Fruit fly (Drosophila melanogaster) ovary, adult (tissue): Measurements from ENCODE around the gene CG32445.

Experiments used
- CG17801 ChIP-seq: fragments of 200-800 bp; optimal IDR thresholded peaks from 2 replicates; lab custom pipeline; 2019; ENCODE audit warnings: missing biosample characterization, mild to moderate bottlenecking, missing genetic modification characterization, moderate library complexity; ENCODE audit not compliant: partially characterized antibody

Gene CG32445

dm6 chr3L:21645878-21646277, 6.7 kb downstream of the CG32445 start:
- no peak for TF ChIP-seq CG17801 (GFP tag; lab: Kevin White, UChicago)

DNA sequence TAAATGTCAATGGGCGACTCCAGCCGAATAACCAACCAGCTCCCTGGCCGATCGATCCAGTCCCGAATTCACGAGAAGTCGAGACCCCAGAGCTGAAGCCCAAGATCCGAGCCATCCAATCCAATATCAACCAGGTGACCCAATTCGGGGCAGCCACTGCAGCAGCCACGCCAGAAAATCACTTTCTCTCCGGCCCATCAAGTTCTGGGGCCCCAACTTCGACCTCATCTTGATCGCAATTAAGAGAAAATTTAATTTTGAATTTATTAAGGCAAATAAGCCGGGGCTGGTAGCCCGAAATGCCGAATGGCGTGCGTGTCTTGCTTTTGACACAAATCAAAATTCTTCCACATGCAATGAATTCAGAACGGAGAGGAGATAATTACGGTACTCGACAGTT, 8.7 kb downstream of the CG32445 start:
- TF ChIP-seq CG17801 (GFP tag; lab: Kevin White, UChicago), result no peak

dm6 chr3L:21651412-21651811, 12.3 kb downstream of the CG32445 start:
- no peak for TF ChIP-seq CG17801 (GFP tag; lab: Kevin White, UChicago)

DNA sequence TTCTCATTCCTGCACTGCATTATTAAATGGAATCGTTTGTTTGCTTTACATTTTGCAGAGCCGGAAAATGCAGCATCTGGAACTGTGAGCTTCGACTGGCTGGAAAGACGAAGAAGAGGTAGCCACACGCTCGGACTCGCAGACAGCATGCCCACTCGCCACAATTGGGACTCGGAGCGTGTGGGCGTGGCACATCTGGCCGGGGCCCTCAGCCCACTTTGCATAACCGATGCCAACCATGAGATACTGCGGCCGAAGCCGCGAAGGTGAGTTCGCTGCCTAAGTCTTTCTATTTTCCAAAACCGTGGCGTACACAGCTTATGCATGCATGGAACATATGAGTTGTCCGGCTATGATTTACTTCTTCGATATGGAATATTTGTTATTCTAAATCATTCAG, 13.0 kb downstream of the CG32445 start:
- TF ChIP-seq CG17801 (GFP tag; lab: Kevin White, UChicago), result no peak

DNA sequence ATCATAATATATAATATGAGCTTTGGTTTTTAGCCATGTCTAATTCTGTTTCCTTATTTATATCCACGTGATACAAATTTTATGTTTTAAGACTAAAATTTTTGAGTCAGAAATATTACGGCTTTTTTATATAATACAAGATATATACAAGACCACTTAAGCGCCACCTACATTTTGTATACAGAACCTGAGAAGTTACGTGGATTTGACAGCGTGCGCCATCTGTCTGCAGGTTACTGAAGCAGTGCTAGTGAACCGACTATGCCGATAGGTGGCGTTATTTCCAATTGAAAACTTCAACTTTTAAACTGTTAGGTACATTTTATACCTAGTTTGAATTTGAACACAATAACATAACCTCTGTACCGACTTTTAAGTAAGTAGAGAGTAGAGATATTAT, 13.6 kb downstream of the CG32445 start:
- TF ChIP-seq CG17801 (GFP tag; lab: Kevin White, UChicago), result peak; percentile 13

DNA sequence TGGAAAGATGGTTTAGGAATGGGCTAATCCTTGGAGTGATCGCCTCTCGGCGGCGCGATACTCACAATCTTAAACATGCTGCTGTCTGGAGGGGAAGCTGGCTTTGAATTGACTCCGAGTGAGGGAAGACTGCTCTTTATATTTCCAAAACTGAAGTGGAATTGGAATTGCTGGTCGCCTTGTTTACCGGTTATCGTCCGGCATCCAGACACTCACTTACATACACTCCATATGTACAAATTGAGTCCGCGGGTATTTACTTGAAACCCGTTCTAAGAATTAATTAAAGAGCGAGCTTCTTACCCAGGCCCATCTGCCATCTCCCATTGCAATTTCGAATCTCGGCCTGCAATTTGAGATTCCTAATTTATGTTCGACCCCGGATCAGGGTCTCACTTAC, 27.7 kb downstream of the CG32445 start, which contains the start of gene Cpr78E:
TSS of gene Cpr78E (minus strand) at position 101 of the 400 bp plus-strand sequence.
- no peak for TF ChIP-seq CG17801 (GFP tag; lab: Kevin White, UChicago)

- TF ChIP-seq CG17801 (GFP tag; lab: Kevin White, UChicago), result no peak
These were observed 28.4 kb downstream of the CG32445 start for dm6 chr3L:21667530-21667929.

DNA sequence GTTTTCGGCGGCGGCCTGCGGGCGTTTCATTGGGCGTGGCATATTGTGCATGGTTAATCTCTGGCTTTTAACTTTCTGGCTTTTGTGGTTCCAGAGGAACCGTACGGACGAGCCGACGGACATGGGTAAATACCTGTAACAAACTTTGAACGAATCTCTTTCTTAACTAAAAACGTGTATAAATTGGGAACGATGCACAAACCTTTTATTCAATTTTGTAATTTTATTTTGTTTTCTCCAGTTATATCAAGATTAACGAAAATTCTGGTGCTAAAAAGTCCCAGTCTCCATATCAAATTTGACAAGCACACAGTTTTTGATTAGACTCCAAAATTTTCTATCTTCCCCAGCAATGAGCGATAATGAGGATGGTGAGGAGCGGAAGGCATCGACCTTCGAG, 32.7 kb downstream of the CG32445 start, which contains the start of gene CG11249:
TSS of gene CG11249 (plus strand) at position 301 of the 400 bp plus-strand sequence.
- no peak for TF ChIP-seq CG17801 (GFP tag; lab: Kevin White, UChicago)

DNA sequence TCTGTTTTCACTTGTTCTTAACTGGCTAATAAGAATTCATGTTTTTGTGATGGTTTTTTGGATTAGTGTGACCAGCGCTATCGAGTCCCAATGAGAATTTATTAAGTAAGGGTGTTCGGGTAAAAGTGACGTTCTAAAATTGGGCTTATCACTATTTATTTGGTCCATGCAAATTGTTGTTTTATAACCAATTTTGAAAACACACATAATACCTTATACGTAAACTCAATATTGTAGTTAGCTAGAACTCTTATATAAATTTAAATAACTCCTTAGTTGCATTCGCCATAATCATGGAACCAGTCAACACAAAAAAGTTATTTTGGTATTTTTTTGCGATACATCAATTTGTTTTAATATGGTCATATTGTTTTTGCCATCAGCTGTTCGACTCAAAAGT, 40.5 kb downstream of the CG32445 start, which contains the start of the genes Als2 and CG11248:
TSS of gene Als2 (minus strand) at position 69 of the 400 bp plus-strand sequence.
TSS of gene CG11248 (plus strand) at position 364 of the 400 bp plus-strand sequence.
- peak; percentile 60 for TF ChIP-seq CG17801 (GFP tag; lab: Kevin White, UChicago)

- TF ChIP-seq CG17801 (GFP tag; lab: Kevin White, UChicago), result no peak
These were observed 44.8 kb downstream of the CG32445 start, which contains the start of gene Sfp78E for dm6 chr3L:21683942-21684341. Gene Sfp78E, minus strand, starts transcription at chr3L:21684042.

dm6 chr3L:21685753-21686152, 46.6 kb downstream of the CG32445 start:
- TF ChIP-seq CG17801 (GFP tag; lab: Kevin White, UChicago), result no peak

DNA sequence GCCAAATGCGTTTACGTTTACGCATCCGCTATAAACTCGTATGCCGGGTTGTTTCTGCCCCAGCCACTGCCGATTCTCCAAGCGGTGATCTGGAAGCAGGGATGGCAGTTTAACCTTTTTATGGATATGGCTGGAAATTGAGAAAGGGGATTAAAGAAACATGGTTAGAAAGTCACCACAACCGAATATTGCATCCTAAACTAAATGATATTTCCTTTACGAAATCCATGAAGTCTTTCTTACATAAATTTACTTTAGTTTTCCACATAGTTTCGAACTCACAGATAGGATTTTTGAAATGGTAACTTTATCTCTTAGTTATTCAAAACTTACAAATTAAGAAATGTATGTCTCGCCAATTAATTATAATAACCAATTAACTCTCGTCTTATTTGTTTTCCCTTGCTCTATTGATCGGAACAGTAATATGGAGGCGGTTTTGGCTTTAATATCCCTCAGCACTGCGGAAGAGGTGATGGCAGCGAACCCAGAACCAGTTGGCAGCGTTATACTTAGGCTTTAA, 49.5 kb downstream of the CG32445 start:
- no peak for TF ChIP-seq CG17801 (GFP tag; lab: Kevin White, UChicago)
